Fruit fly (Drosophila melanogaster): ENCODE measurements around the gene Usp2.

Gene Usp2

dm6 chrX:22443954-22444910 lies 11.4 kb upstream of the Usp2 start, which contains the start of gene CG14621 (continued):
- no peak for TF ChIP-seq CG10366 (GFP tag; IDR thresholded peaks at IDR 0.05)
- no peak for TF ChIP-seq CkIIα-i1 (GFP tag; IDR thresholded peaks at IDR 0.05)
- TF ChIP-seq gem (tag; optimal IDR thresholded peaks at IDR 0.05), result peak; percentile 51
- peak; percentile 88 for TF ChIP-seq CG30020 (tag; optimal IDR thresholded peaks at IDR 0.05)
- peak; percentile 48; the same call in 1 of the 2 replicates for TF ChIP-seq MBD-R2 (GFP tag; IDR thresholded peaks at IDR 0.05)
- peak; percentile 0 for TF ChIP-seq Med (GFP tag)
- TF ChIP-seq chn (GFP tag; optimal IDR thresholded peaks at IDR 0.05), result no peak
- TF ChIP-seq Lim3 (GFP tag; IDR thresholded peaks at IDR 0.05), result no peak
- TF ChIP-seq yki (optimal IDR thresholded peaks at IDR 0.05), result no peak
- TF ChIP-seq CG10321 (GFP tag; IDR thresholded peaks at IDR 0.05), result no peak
- TF ChIP-seq CG3838 (GFP tag; optimal IDR thresholded peaks at IDR 0.05), result no peak
- TF ChIP-seq CG12219 (GFP tag; optimal IDR thresholded peaks at IDR 0.05), result no peak
- no peak for TF ChIP-seq gt (GFP tag; IDR thresholded peaks at IDR 0.05)
- TF ChIP-seq chif (GFP tag; optimal IDR thresholded peaks at IDR 0.05), result no peak
- TF ChIP-seq grau (tag; optimal IDR thresholded peaks at IDR 0.05), result no peak
- TF ChIP-seq CG33557 (GFP tag; optimal IDR thresholded peaks at IDR 0.05), result no peak
- TF ChIP-seq tna (GFP tag; IDR thresholded peaks at IDR 0.05; ENCODE audit: partially characterized antibody), result no peak
- no peak for TF ChIP-seq lab (GFP tag; optimal IDR thresholded peaks at IDR 0.05)
- TF ChIP-seq scrt (GFP tag; optimal IDR thresholded peaks at IDR 0.05), result no peak
- no peak for TF ChIP-seq abd-A (tag; optimal IDR thresholded peaks at IDR 0.05)
- no peak for TF ChIP-seq CG12155 (GFP tag; optimal IDR thresholded peaks at IDR 0.05)
- TF ChIP-seq CG42726 (GFP tag; IDR thresholded peaks at IDR 0.05; ENCODE audit: partially characterized antibody), result no peak
- no peak for TF ChIP-seq vnd (GFP tag; IDR thresholded peaks at IDR 0.05; ENCODE audit: partially characterized antibody)
- no peak for TF ChIP-seq cato (GFP tag; optimal IDR thresholded peaks at IDR 0.05; ENCODE audit: borderline replicate concordance)
- no peak for TF ChIP-seq Mad (GFP tag; optimal IDR thresholded peaks at IDR 0.05)
- TF ChIP-seq hb (GFP tag; IDR thresholded peaks at IDR 0.05; ENCODE audit: partially characterized antibody), result no peak
- TF ChIP-seq NC2α (GFP tag; optimal IDR thresholded peaks at IDR 0.05), result no peak
- TF ChIP-seq trem (tag; optimal IDR thresholded peaks at IDR 0.05), result no peak
- TF ChIP-seq NfI (GFP tag; optimal IDR thresholded peaks at IDR 0.05), result no peak
- TF ChIP-seq Taf1 (GFP tag; IDR thresholded peaks at IDR 0.05), result no peak
- no peak for TF ChIP-seq B-H1 (GFP tag; IDR thresholded peaks at IDR 0.05)
- no peak for TF ChIP-seq Vsx1 (GFP tag; optimal IDR thresholded peaks at IDR 0.05)
- no peak for TF ChIP-seq CG3163 (GFP tag; optimal IDR thresholded peaks at IDR 0.05)
- TF ChIP-seq CG8765 (GFP tag; IDR thresholded peaks at IDR 0.05), result no peak
- TF ChIP-seq CG32532 (GFP tag; IDR thresholded peaks at IDR 0.05), result no peak
- no peak for TF ChIP-seq dpn (GFP tag; optimal IDR thresholded peaks at IDR 0.05)
- TF ChIP-seq HmgD (GFP tag; optimal IDR thresholded peaks at IDR 0.05), result no peak
- TF ChIP-seq NFAT (GFP tag; IDR thresholded peaks at IDR 0.05), result no peak
- TF ChIP-seq PHDP (tag; optimal IDR thresholded peaks at IDR 0.05), result no peak
- no peak for TF ChIP-seq Bteb2 (GFP tag; optimal IDR thresholded peaks at IDR 0.05)
- TF ChIP-seq CG2120 (GFP tag; optimal IDR thresholded peaks at IDR 0.05), result no peak
- no peak for TF ChIP-seq E2f1 (GFP tag; IDR thresholded peaks at IDR 0.05)
- no peak for TF ChIP-seq CG7928 (GFP tag; optimal IDR thresholded peaks at IDR 0.05)
- TF ChIP-seq CG4360 (GFP tag; IDR thresholded peaks at IDR 0.05), result no peak
- no peak for TF ChIP-seq CG1529 (GFP tag; optimal IDR thresholded peaks at IDR 0.05)
- TF ChIP-seq CG30403 (GFP tag; optimal IDR thresholded peaks at IDR 0.05), result no peak
- TF ChIP-seq bcd (GFP tag; optimal IDR thresholded peaks at IDR 0.05), result no peak
- TF ChIP-seq ranshi (GFP tag; IDR thresholded peaks at IDR 0.05), result no peak
- no peak for TF ChIP-seq gro (GFP tag; optimal IDR thresholded peaks at IDR 0.05)
- no peak for TF ChIP-seq Chrac-16 (GFP tag; optimal IDR thresholded peaks at IDR 0.05)
